Worm (Caenorhabditis elegans) whole organism, early embryonic: ENCODE results near the gene M117.4.

ENCODE experiments used
- ama-1 ChIP-seq: fragments of 150-350 bp; optimal IDR thresholded peaks from 2 replicates; lab custom pipeline; 2014
- ceh-13 ChIP-seq: fragments of 200-800 bp; sonication (Bioruptor generic); optimal IDR thresholded peaks from 2 replicates; lab custom pipeline; 2018; ENCODE audit warnings: mild to moderate bottlenecking, missing genetic modification characterization, missing compliant biosample characterization
- tbx-11 ChIP-seq: fragments of 200-800 bp; sonication (Bioruptor generic); IDR thresholded peaks from 2 replicates; pipeline ENCODE4 v1.3.6; 2022; ENCODE audit warnings: missing genetic modification characterization, missing compliant biosample characterization
- tra-4 ChIP-seq: sonication (generic microtip); optimal IDR thresholded peaks from 2 replicates; lab custom pipeline; 2017; ENCODE audit warnings: missing genetic modification characterization, missing compliant biosample characterization

DNA sequence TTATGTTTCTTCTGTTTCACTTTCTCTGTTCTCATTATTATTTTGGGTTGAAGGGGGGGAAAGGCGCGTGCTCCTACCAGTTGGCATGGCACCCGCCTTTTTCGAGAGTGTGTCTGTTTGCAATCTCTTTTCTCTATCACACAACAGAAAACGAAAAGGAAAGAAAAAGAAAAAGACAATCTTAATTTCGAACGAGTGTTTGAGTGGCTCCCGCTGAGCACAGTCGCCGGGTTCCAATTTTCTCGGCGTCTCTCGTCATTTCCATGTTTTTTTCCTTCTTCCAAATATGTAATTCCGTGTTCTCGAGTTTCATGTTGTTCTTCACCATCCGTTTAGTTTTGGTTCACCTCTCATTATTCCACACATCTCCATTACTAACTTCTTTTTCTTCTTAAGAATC, 8.8 kb upstream of the M117.4 start, which contains the start of gene F38H4.3:
- TF ChIP-seq ceh-13 (GFP tag; lab: Kevin White, UChicago) (no peak), tbx-11 (GFP tag; lab: Robert Waterston, UW) (no peak), ama-1 (lab: Kevin White, UChicago) (no peak), tra-4 (tag; lab: Kevin White, UChicago) (no peak)
